Fruit fly (Drosophila melanogaster) whole organism, embryonic: Measurements from ENCODE around the gene CG16753.

ENCODE experiments used
- BtbVII ChIP-seq: fragments of 200-800 bp; sonication (Bioruptor generic); optimal IDR thresholded peaks from 3 replicates; lab custom pipeline; 2017; ENCODE audit warnings: missing biosample characterization, mild to moderate bottlenecking, missing genetic modification characterization
- CG1024 ChIP-seq: fragments of 200-800 bp; sonication (Bioruptor generic); IDR thresholded peaks from 2 replicates; pipeline ENCODE4 v1.3.6; 2022; ENCODE audit warnings: missing biosample characterization, missing genetic modification characterization
- CG10321 ChIP-seq: fragments of 200-800 bp; sonication (Bioruptor generic); IDR thresholded peaks from 2 replicates; pipeline ENCODE4 v1.3.6; 2022; ENCODE audit warnings: missing biosample characterization, missing genetic modification characterization
- CG10462 ChIP-seq: fragments of 200-800 bp; sonication (Bioruptor generic); optimal IDR thresholded peaks from 2 replicates; lab custom pipeline; 2016; ENCODE audit warnings: missing biosample characterization, missing genetic modification characterization
- CG10959 ChIP-seq: fragments of 200-800 bp; sonication (Bioruptor generic); IDR thresholded peaks from 2 replicates; pipeline ENCODE4 v1.3.6; 2022; ENCODE audit warnings: missing biosample characterization, missing genetic modification characterization
- CG11696 ChIP-seq: fragments of 200-800 bp; sonication (Bioruptor generic); IDR thresholded peaks from 2 replicates; pipeline ENCODE4 v1.3.6; 2022; ENCODE audit warnings: missing biosample characterization, missing genetic modification characterization
- CG12391 ChIP-seq: fragments of 200-800 bp; sonication (Bioruptor generic); optimal IDR thresholded peaks from 3 replicates; lab custom pipeline; 2018; ENCODE audit warnings: missing biosample characterization, mild to moderate bottlenecking, missing genetic modification characterization, moderate library complexity
- CG12744 ChIP-seq: fragments of 200-800 bp; sonication (Bioruptor generic); optimal IDR thresholded peaks from 2 replicates; lab custom pipeline; 2016; ENCODE audit warnings: missing biosample characterization, missing genetic modification characterization
- CG14860 ChIP-seq: fragments of 200-800 bp; sonication (Bioruptor generic); IDR thresholded peaks from 3 replicates; pipeline ENCODE4 v1.3.6; 2022; ENCODE audit warnings: missing biosample characterization, missing genetic modification characterization; ENCODE audit not compliant: partially characterized antibody
- CG15269 ChIP-seq: fragments of 200-800 bp; sonication (Bioruptor generic); optimal IDR thresholded peaks from 2 replicates; lab custom pipeline; 2018; ENCODE audit warnings: missing biosample characterization, mild to moderate bottlenecking, missing genetic modification characterization, moderate library complexity
- CG17359 ChIP-seq: fragments of 200-800 bp; sonication (Bioruptor generic); optimal IDR thresholded peaks from 3 replicates; lab custom pipeline; 2018; ENCODE audit warnings: missing biosample characterization, mild to moderate bottlenecking, missing genetic modification characterization, moderate library complexity
- CG18476 ChIP-seq: fragments of 200-800 bp; sonication (Bioruptor generic); optimal IDR thresholded peaks from 2 replicates; lab custom pipeline; 2016; ENCODE audit warnings: missing biosample characterization, mild to moderate bottlenecking, missing genetic modification characterization
- CG2712 ChIP-seq: fragments of 200-800 bp; optimal IDR thresholded peaks from 3 replicates; lab custom pipeline; 2019; ENCODE audit warnings: missing biosample characterization, mild to moderate bottlenecking, missing genetic modification characterization, moderate library complexity
- CG30403 ChIP-seq: fragments of 200-800 bp; sonication (Bioruptor generic); optimal IDR thresholded peaks from 3 replicates; lab custom pipeline; 2016; ENCODE audit warnings: missing biosample characterization, missing genetic modification characterization
- CG31365 ChIP-seq: fragments of 200-800 bp; sonication (Bioruptor generic); optimal IDR thresholded peaks from 2 replicates; lab custom pipeline; 2018; ENCODE audit warnings: missing biosample characterization, mild to moderate bottlenecking, missing genetic modification characterization
- CG31441 ChIP-seq: fragments of 200-800 bp; sonication (Bioruptor generic); IDR thresholded peaks from 2 replicates; pipeline ENCODE4 v1.3.6; 2022; ENCODE audit warnings: missing biosample characterization, missing genetic modification characterization
- CG4820 ChIP-seq: fragments of 200-800 bp; sonication (Bioruptor generic); optimal IDR thresholded peaks from 3 replicates; lab custom pipeline; 2016; ENCODE audit warnings: missing biosample characterization, missing genetic modification characterization
- CG6683 ChIP-seq: fragments of 200-800 bp; sonication (Bioruptor generic); optimal IDR thresholded peaks from 2 replicates; lab custom pipeline; 2017; ENCODE audit warnings: missing biosample characterization, mild to moderate bottlenecking, missing genetic modification characterization, missing genetic modification reagents
- CG7786 ChIP-seq: fragments of 200-800 bp; sonication (Bioruptor generic); optimal IDR thresholded peaks from 2 replicates; lab custom pipeline; 2016; ENCODE audit warnings: missing biosample characterization, missing genetic modification characterization
- CG8281 ChIP-seq: fragments of 200-800 bp; sonication (Bioruptor generic); optimal IDR thresholded peaks from 2 replicates; lab custom pipeline; 2018; ENCODE audit warnings: missing biosample characterization, mild to moderate bottlenecking, missing genetic modification characterization, moderate library complexity
- CG8388 ChIP-seq: fragments of 200-800 bp; sonication (Bioruptor generic); optimal IDR thresholded peaks from 2 replicates; lab custom pipeline; 2019; ENCODE audit warnings: missing biosample characterization, mild to moderate bottlenecking, missing genetic modification characterization, moderate library complexity
- CG9727 ChIP-seq: fragments of 200-800 bp; sonication (Bioruptor generic); optimal IDR thresholded peaks from 3 replicates; lab custom pipeline; 2017; ENCODE audit warnings: missing biosample characterization, mild to moderate bottlenecking, missing genetic modification characterization
- CoRest ChIP-seq: fragments of 200-800 bp; sonication (Bioruptor generic); optimal IDR thresholded peaks from 3 replicates; lab custom pipeline; 2018; ENCODE audit warnings: missing biosample characterization, mild to moderate bottlenecking, missing genetic modification characterization, moderate library complexity
- HLH54F ChIP-seq: fragments of 200-800 bp; sonication (Bioruptor generic); optimal IDR thresholded peaks from 3 replicates; lab custom pipeline; 2016; ENCODE audit warnings: missing biosample characterization, missing genetic modification characterization
- Hand ChIP-seq: fragments of 200-800 bp; sonication (Bioruptor generic); optimal IDR thresholded peaks from 2 replicates; lab custom pipeline; 2017; ENCODE audit warnings: mild to moderate bottlenecking, missing biosample characterization, missing genetic modification reagents, missing genetic modification characterization
- Hsf ChIP-seq: fragments of 200-800 bp; sonication (Bioruptor generic); optimal IDR thresholded peaks from 3 replicates; lab custom pipeline; 2016; ENCODE audit warnings: missing biosample characterization, missing genetic modification characterization
- MESR4 ChIP-seq: fragments of 200-800 bp; sonication (Bioruptor generic); optimal IDR thresholded peaks from 2 replicates; lab custom pipeline; 2018; ENCODE audit warnings: missing biosample characterization, mild to moderate bottlenecking, missing genetic modification characterization, moderate library complexity
- Six4 ChIP-seq: fragments of 200-800 bp; sonication (Bioruptor generic); optimal IDR thresholded peaks from 2 replicates; lab custom pipeline; 2016; ENCODE audit warnings: missing biosample characterization, missing genetic modification characterization
- Sry-δ ChIP-seq: fragments of 200-800 bp; sonication (Bioruptor generic); optimal IDR thresholded peaks from 2 replicates; lab custom pipeline; 2016; ENCODE audit warnings: missing biosample characterization, missing genetic modification characterization
- Xrp1 ChIP-seq: fragments of 200-800 bp; sonication (Bioruptor generic); IDR thresholded peaks from 2 replicates; pipeline ENCODE4 v1.3.6; 2022; ENCODE audit warnings: missing biosample characterization, missing genetic modification characterization
- ab ChIP-seq: fragments of 200-800 bp; sonication (Bioruptor generic); optimal IDR thresholded peaks from 2 replicates; lab custom pipeline; 2016; ENCODE audit warnings: missing biosample characterization, missing genetic modification characterization
- ase ChIP-seq: fragments of 200-800 bp; sonication (Bioruptor generic); IDR thresholded peaks from 3 replicates; pipeline ENCODE4 v1.3.6; 2022; ENCODE audit warnings: missing biosample characterization, missing genetic modification characterization
- cad ChIP-seq: fragments of >200 bp; optimal IDR thresholded peaks from 2 replicates; lab custom pipeline; 2017; ENCODE audit warnings: missing biosample characterization, missing genetic modification characterization
- cato ChIP-seq: fragments of 200-800 bp; sonication (Bioruptor generic); optimal IDR thresholded peaks from 2 replicates; lab custom pipeline; 2016; ENCODE audit warnings: missing biosample characterization, missing genetic modification characterization, borderline replicate concordance
- caup ChIP-seq: fragments of 200-800 bp; sonication (Bioruptor generic); optimal IDR thresholded peaks from 3 replicates; lab custom pipeline; 2017; ENCODE audit warnings: missing biosample characterization, mild to moderate bottlenecking, missing genetic modification characterization, moderate library complexity; ENCODE audit not compliant: severe bottlenecking
- chm ChIP-seq: fragments of 200-800 bp; sonication (Bioruptor generic); IDR thresholded peaks from 2 replicates; pipeline ENCODE4 v1.3.6; 2022; ENCODE audit warnings: missing biosample characterization, missing genetic modification characterization
- disco-r ChIP-seq: fragments of 200-800 bp; sonication (Bioruptor generic); optimal IDR thresholded peaks from 2 replicates; lab custom pipeline; 2016; ENCODE audit warnings: missing biosample characterization, missing genetic modification characterization
- dmrt11E ChIP-seq: fragments of 200-800 bp; sonication (Bioruptor generic); optimal IDR thresholded peaks from 3 replicates; lab custom pipeline; 2018; ENCODE audit warnings: missing biosample characterization, mild to moderate bottlenecking, missing genetic modification characterization, moderate library complexity
- hb ChIP-seq: fragments of 200-800 bp; sonication (Bioruptor generic); IDR thresholded peaks from 3 replicates; pipeline ENCODE4 v1.3.6; 2022; ENCODE audit warnings: missing biosample characterization, missing genetic modification characterization; ENCODE audit not compliant: partially characterized antibody
- hth ChIP-seq: fragments of >200 bp; optimal IDR thresholded peaks from 2 replicates; lab custom pipeline; 2017; ENCODE audit warnings: inconsistent platforms
- lab ChIP-seq: fragments of 200-800 bp; sonication (Bioruptor generic); optimal IDR thresholded peaks from 3 replicates; lab custom pipeline; 2017; ENCODE audit warnings: missing biosample characterization, missing genetic modification characterization, mild to moderate bottlenecking, moderate library complexity, missing genetic modification reagents
- lilli ChIP-seq: fragments of 200-800 bp; sonication (Bioruptor generic); optimal IDR thresholded peaks from 3 replicates; lab custom pipeline; 2016; ENCODE audit warnings: missing biosample characterization, missing genetic modification characterization
- org-1 ChIP-seq: fragments of 200-800 bp; sonication (Bioruptor generic); optimal IDR thresholded peaks from 2 replicates; lab custom pipeline; 2017; ENCODE audit warnings: missing biosample characterization, missing genetic modification characterization
- rib ChIP-seq: fragments of 200-800 bp; sonication (Bioruptor generic); IDR thresholded peaks from 2 replicates; pipeline ENCODE4 v1.3.6; 2022; ENCODE audit warnings: missing biosample characterization, missing genetic modification characterization
- scrt ChIP-seq: fragments of 200-800 bp; sonication (Bioruptor generic); optimal IDR thresholded peaks from 2 replicates; lab custom pipeline; 2018; ENCODE audit warnings: missing biosample characterization, mild to moderate bottlenecking, missing genetic modification characterization, moderate library complexity
- sisA ChIP-seq: fragments of 200-800 bp; sonication (Bioruptor generic); IDR thresholded peaks from 2 replicates; pipeline ENCODE4 v1.3.6; 2022; ENCODE audit warnings: missing biosample characterization, missing genetic modification characterization
- sqz ChIP-seq: fragments of 200-800 bp; sonication (Bioruptor generic); optimal IDR thresholded peaks from 3 replicates; lab custom pipeline; 2018; ENCODE audit warnings: missing biosample characterization, mild to moderate bottlenecking, missing genetic modification characterization
- ttk ChIP-seq: fragments of 200-800 bp; sonication (Bioruptor generic); IDR thresholded peaks from 2 replicates; pipeline ENCODE4 v2.1.2; 2022; ENCODE audit warnings: missing biosample characterization, missing genetic modification characterization
- vfl ChIP-seq: fragments of 200-800 bp; sonication (Bioruptor generic); optimal IDR thresholded peaks from 2 replicates; lab custom pipeline; 2016; ENCODE audit warnings: missing biosample characterization, missing genetic modification characterization
- wor ChIP-seq: fragments of 200-800 bp; sonication (Bioruptor generic); IDR thresholded peaks from 2 replicates; pipeline ENCODE4 v1.3.6; 2022; ENCODE audit warnings: missing biosample characterization, missing genetic modification characterization
- z ChIP-seq: fragments of 200-800 bp; sonication (Bioruptor generic); IDR thresholded peaks from 3 replicates; pipeline ENCODE4 v1.3.6; 2022; ENCODE audit warnings: missing biosample characterization, missing genetic modification characterization

The CG16753 gene

dm6 chr3L:3045256-3045743 is 9.6 kb upstream of the CG16753 start (continued):
- no peak for TF ChIP-seq cato (GFP tag; lab: Kevin White, UChicago)
- peak; percentile 57; the same call in 1 of the 2 replicates for TF ChIP-seq CG31441
- peak; percentile 5 for TF ChIP-seq Six4
- no peak for TF ChIP-seq CG31365 (tag; lab: Kevin White, UChicago)
- TF ChIP-seq CG18476 (GFP tag; lab: Kevin White, UChicago) = no peak
- no peak for TF ChIP-seq caup (GFP tag; lab: Kevin White, UChicago)
- TF ChIP-seq ase = no peak
- peak; percentile 28 for TF ChIP-seq dmrt11E
- peak; percentile 1 for TF ChIP-seq BtbVII (GFP tag; lab: Kevin White, UChicago)
- TF ChIP-seq CG4820 (GFP tag; lab: Kevin White, UChicago) = no peak
- no peak for TF ChIP-seq CG8281 (tag; lab: Kevin White, UChicago)
- TF ChIP-seq CG7786 = no peak
- TF ChIP-seq CG10959 (GFP tag; lab: Robert Waterston, UW) = no peak
- TF ChIP-seq vfl (GFP tag; lab: Kevin White, UChicago) = no peak
- TF ChIP-seq CG11696 (GFP tag; lab: Robert Waterston, UW) = peak; percentile 70
- TF ChIP-seq lab (GFP tag; lab: Kevin White, UChicago) = peak; percentile 41
- no peak for TF ChIP-seq hb (GFP tag; lab: Robert Waterston, UW)
- TF ChIP-seq CG14860 = no peak
- no peak for TF ChIP-seq CG1024 (GFP tag; lab: Robert Waterston, UW)
- TF ChIP-seq CG9727 (GFP tag; lab: Kevin White, UChicago) = peak; percentile 43
- TF ChIP-seq ab (GFP tag; lab: Kevin White, UChicago) = no peak
- no peak for TF ChIP-seq cad
- peak; percentile 42 for TF ChIP-seq CoRest (tag; lab: Kevin White, UChicago)
- no peak for TF ChIP-seq CG6683 (GFP tag; lab: Kevin White, UChicago)
- TF ChIP-seq Xrp1 (GFP tag; lab: Robert Waterston, UW) = peak; percentile 31; the same call in 1 of the 2 replicates
- TF ChIP-seq CG12391 (tag; lab: Kevin White, UChicago) = peak; percentile 47
- TF ChIP-seq z (GFP tag; lab: Robert Waterston, UW) = no peak
- no peak for TF ChIP-seq wor (GFP tag; lab: Robert Waterston, UW)
- no peak for TF ChIP-seq MESR4 (GFP tag; lab: Kevin White, UChicago)
- peak; percentile 27 for TF ChIP-seq CG30403 (GFP tag; lab: Kevin White, UChicago)
- TF ChIP-seq CG8388 (GFP tag; lab: Kevin White, UChicago) = peak; percentile 28
- no peak for TF ChIP-seq rib (GFP tag; lab: Robert Waterston, UW)
- TF ChIP-seq scrt (GFP tag; lab: Kevin White, UChicago) = no peak
- 0 out of 2 replicates have a peak, but pooled peaks have one; percentile 20 for TF ChIP-seq sisA
- peak; percentile 38 for TF ChIP-seq CG2712 (tag; lab: Kevin White, UChicago)
- TF ChIP-seq CG10321 (GFP tag; lab: Robert Waterston, UW) = no peak
- no peak for TF ChIP-seq Hsf (GFP tag; lab: Kevin White, UChicago)
- peak; percentile 18 for TF ChIP-seq Hand
- no peak for TF ChIP-seq CG10462 (GFP tag; lab: Kevin White, UChicago)
- TF ChIP-seq CG12744 = no peak
- no peak for TF ChIP-seq disco-r (GFP tag; lab: Kevin White, UChicago)
- peak; percentile 57 for TF ChIP-seq CG17359 (tag; lab: Kevin White, UChicago)
- no peak for TF ChIP-seq Sry-δ
- 0 out of 2 replicates have a peak, but pooled peaks have one; percentile 15 for TF ChIP-seq ttk (GFP tag; lab: Robert Waterston, UW)
- no peak for TF ChIP-seq chm (GFP tag; lab: Robert Waterston, UW)
- no peak for TF ChIP-seq lilli
- no peak for TF ChIP-seq HLH54F (GFP tag; lab: Kevin White, UChicago)
- peak; percentile 26 for TF ChIP-seq org-1 (GFP tag; lab: Kevin White, UChicago)
- no peak for TF ChIP-seq sqz (GFP tag; lab: Kevin White, UChicago)
- no peak for TF ChIP-seq hth (lab: Kevin White, UChicago)
- peak; percentile 57 for TF ChIP-seq CG15269 (tag; lab: Kevin White, UChicago)
